Worm (Caenorhabditis elegans) whole organism, L4 larva: ENCODE measurements around the gene T06C12.11.
"Not testable (repeated sequence)": the region's sequence is repeated elsewhere in the genome, so short reads cannot be mapped to it uniquely, and the experiment has no call there.

Experiments used
- F26F4.8 ChIP-seq: fragments of 200-800 bp; sonication (Bioruptor generic); conservative IDR thresholded peaks from 2 replicates; pipeline ENCODE4 v1.3.6; 2022; ENCODE audit warnings: missing genetic modification characterization, missing compliant biosample characterization
- R02D3.7 ChIP-seq: fragments of 150-350 bp; sonication (generic microtip); optimal IDR thresholded peaks from 3 replicates; lab custom pipeline; 2014; ENCODE audit warnings: missing biosample characterization, missing genetic modification characterization
- Y75B8A.6 ChIP-seq: fragments of 200-800 bp; sonication (Bioruptor generic); IDR thresholded peaks from 2 replicates; pipeline ENCODE4 v1.3.6; 2022; ENCODE audit warnings: missing genetic modification reagents, missing genetic modification characterization, missing compliant biosample characterization
- ama-1 ChIP-seq: fragments of 150-350 bp; optimal IDR thresholded peaks from 2 replicates; lab custom pipeline; 2014; ENCODE audit warnings: inconsistent platforms, mixed read lengths
- ceh-20 ChIP-seq: fragments of 200-800 bp; sonication (Bioruptor generic); IDR thresholded peaks from 2 replicates; pipeline ENCODE4 v1.3.6; 2022; ENCODE audit warnings: missing genetic modification reagents, missing genetic modification characterization, missing compliant biosample characterization
- ceh-32 ChIP-seq: sonication (generic microtip); optimal IDR thresholded peaks from 2 replicates; lab custom pipeline; 2016; ENCODE audit warnings: mild to moderate bottlenecking, missing genetic modification characterization, missing compliant biosample characterization; ENCODE audit not compliant: poor library complexity
- ceh-62 ChIP-seq: sonication (generic microtip); optimal IDR thresholded peaks from 2 replicates; lab custom pipeline; 2017; ENCODE audit warnings: missing biosample characterization, missing genetic modification characterization
- ceh-82 ChIP-seq: sonication (generic microtip); optimal IDR thresholded peaks from 2 replicates; lab custom pipeline; 2017; ENCODE audit warnings: missing biosample characterization, missing genetic modification characterization
- ces-1 ChIP-seq: fragments of 150-350 bp; sonication (generic microtip); optimal IDR thresholded peaks from 4 replicates; lab custom pipeline; 2014; ENCODE audit warnings: missing biosample characterization, missing genetic modification reagents, missing genetic modification characterization
- daf-16 ChIP-seq, 3 experiments: sonication (generic microtip); optimal IDR thresholded peaks; 2 replicates each; lab custom pipeline; 2016 to 2017; ENCODE audit warnings: missing genetic modification characterization in 3 of 3, missing genetic modification reagents in 3 of 3, mild to moderate bottlenecking in 2 of 3, missing compliant biosample characterization in 2 of 3, missing biosample characterization in 1 of 3, moderate library complexity in 1 of 3
- dmd-6 ChIP-seq: fragments of 200-800 bp; sonication (Bioruptor generic); IDR thresholded peaks from 2 replicates; pipeline ENCODE4 v1.3.6; 2022; ENCODE audit warnings: missing genetic modification reagents, missing genetic modification characterization, missing compliant biosample characterization
- dmd-8 ChIP-seq: fragments of 200-800 bp; sonication (Bioruptor generic); IDR thresholded peaks from 2 replicates; pipeline ENCODE4 v1.3.6; 2022; ENCODE audit warnings: missing genetic modification characterization, missing compliant biosample characterization
- dve-1 ChIP-seq: sonication (generic microtip); optimal IDR thresholded peaks from 2 replicates; lab custom pipeline; 2017; ENCODE audit warnings: antibody characterized with exemption, mild to moderate bottlenecking, missing genetic modification characterization, missing compliant biosample characterization; ENCODE audit not compliant: insufficient read depth
- egl-27 ChIP-seq: sonication (generic microtip); optimal IDR thresholded peaks from 3 replicates; lab custom pipeline; 2017; ENCODE audit warnings: missing biosample characterization, missing genetic modification reagents, missing genetic modification characterization
- egl-43 ChIP-seq: fragments of 200-800 bp; sonication (Bioruptor generic); IDR thresholded peaks from 2 replicates; pipeline ENCODE4 v1.3.6; 2022; ENCODE audit warnings: missing genetic modification reagents, missing genetic modification characterization, missing compliant biosample characterization
- fkh-10 ChIP-seq: fragments of 150-350 bp; optimal IDR thresholded peaks from 2 replicates; lab custom pipeline; 2014; ENCODE audit warnings: missing biosample characterization, missing genetic modification reagents, missing genetic modification characterization
- hif-1 ChIP-seq, 2 experiments: sonication (generic microtip); optimal IDR thresholded peaks; 2 replicates each; lab custom pipeline; 2016 to 2017; ENCODE audit warnings: missing compliant biosample characterization in 2 of 2, missing genetic modification characterization in 2 of 2, missing genetic modification reagents in 2 of 2, missing genotype in 2 of 2, mild to moderate bottlenecking in 1 of 2
- hlh-11 ChIP-seq: fragments of 200-800 bp; sonication (Bioruptor generic); optimal IDR thresholded peaks from 2 replicates; lab custom pipeline; 2018; ENCODE audit warnings: mild to moderate bottlenecking, missing genetic modification characterization, missing compliant biosample characterization
- hmg-1.1 ChIP-seq: fragments of 200-800 bp; sonication (Bioruptor generic); IDR thresholded peaks from 2 replicates; pipeline ENCODE4 v1.3.6; 2022; ENCODE audit warnings: missing genetic modification reagents, missing genetic modification characterization, missing compliant biosample characterization
- lin-13 ChIP-seq: fragments of 150-350 bp; optimal IDR thresholded peaks from 2 replicates; lab custom pipeline; 2014; ENCODE audit warnings: missing biosample characterization, missing genetic modification reagents, missing genetic modification characterization
- lin-15B ChIP-seq: fragments of 150-350 bp; sonication (generic microtip); optimal IDR thresholded peaks from 3 replicates; lab custom pipeline; 2014; ENCODE audit warnings: missing biosample characterization, missing genetic modification characterization
- mdt-29 ChIP-seq: fragments of 200-800 bp; sonication (Bioruptor generic); IDR thresholded peaks from 2 replicates; pipeline ENCODE4 v1.3.6; 2022; ENCODE audit warnings: missing genetic modification reagents, missing genetic modification characterization, missing compliant biosample characterization
- mep-1 ChIP-seq: fragments of 150-350 bp; sonication (generic microtip); optimal IDR thresholded peaks from 3 replicates; lab custom pipeline; 2014; ENCODE audit warnings: missing biosample characterization, missing genetic modification characterization
- nhr-111 ChIP-seq: fragments of 200-800 bp; sonication (Bioruptor generic); optimal IDR thresholded peaks from 2 replicates; lab custom pipeline; 2018; ENCODE audit warnings: mild to moderate bottlenecking, missing genetic modification characterization, missing compliant biosample characterization
- nhr-6 ChIP-seq: fragments of 150-350 bp; optimal IDR thresholded peaks from 2 replicates; lab custom pipeline; 2014; ENCODE audit warnings: missing biosample characterization, missing genetic modification characterization
- rbr-2 ChIP-seq: sonication (generic microtip); optimal IDR thresholded peaks from 2 replicates; lab custom pipeline; 2016; ENCODE audit warnings: missing genotype, missing genetic modification characterization, missing compliant biosample characterization
- saeg-2 ChIP-seq: fragments of 200-800 bp; sonication (Bioruptor generic); IDR thresholded peaks from 2 replicates; pipeline ENCODE4 v1.3.6; 2022; ENCODE audit warnings: missing genetic modification reagents, missing genetic modification characterization, missing compliant biosample characterization
- sdz-12 ChIP-seq: fragments of 200-800 bp; sonication (Bioruptor generic); optimal IDR thresholded peaks from 2 replicates; lab custom pipeline; 2018; ENCODE audit warnings: mild to moderate bottlenecking, missing genetic modification characterization, missing compliant biosample characterization
- snpc-4 ChIP-seq: fragments of 150-350 bp; optimal IDR thresholded peaks from 2 replicates; lab custom pipeline; 2014; ENCODE audit warnings: missing biosample characterization, missing genetic modification characterization
- tag-97 ChIP-seq: fragments of 200-800 bp; sonication (Bioruptor generic); IDR thresholded peaks from 2 replicates; pipeline ENCODE4 v1.3.6; 2022; ENCODE audit warnings: missing genetic modification characterization, missing compliant biosample characterization
- unc-130 ChIP-seq: sonication (generic microtip); optimal IDR thresholded peaks from 2 replicates; lab custom pipeline; 2016; ENCODE audit warnings: missing genetic modification reagents, missing genetic modification characterization, missing compliant biosample characterization
- unc-39 ChIP-seq: sonication (generic microtip); optimal IDR thresholded peaks from 2 replicates; lab custom pipeline; 2017; ENCODE audit warnings: missing biosample characterization, missing genetic modification characterization
- unc-62 ChIP-seq, 3 experiments: fragments of 150-350 bp in 1 of 3; sonication (generic microtip); optimal IDR thresholded peaks in 2 of 3; peaks in 1 of 3; 1 replicate in 1 of 3; 2 replicates in 2 of 3; lab custom pipeline; 2014 to 2017; ENCODE audit warnings: missing biosample characterization in 3 of 3, missing genetic modification characterization in 3 of 3, missing genetic modification reagents in 3 of 3, missing genotype in 1 of 3
- vab-7 ChIP-seq: fragments of 200-800 bp; sonication (Bioruptor generic); IDR thresholded peaks from 2 replicates; pipeline ENCODE4 v1.3.6; 2022; ENCODE audit warnings: missing genetic modification reagents, missing genetic modification characterization, missing compliant biosample characterization
- zag-1 ChIP-seq: fragments of 150-350 bp; optimal IDR thresholded peaks from 2 replicates; lab custom pipeline; 2014; ENCODE audit warnings: missing biosample characterization, missing genetic modification characterization
- zip-11 ChIP-seq: fragments of 200-800 bp; sonication (Bioruptor generic); IDR thresholded peaks from 2 replicates; pipeline ENCODE4 v1.3.6; 2022; ENCODE audit warnings: missing genetic modification characterization, missing compliant biosample characterization
- zip-2 ChIP-seq: fragments of 150-350 bp; optimal IDR thresholded peaks from 2 replicates; lab custom pipeline; 2014; ENCODE audit warnings: missing biosample characterization, missing genetic modification characterization
- ztf-11 ChIP-seq: fragments of 150-350 bp; optimal IDR thresholded peaks from 2 replicates; lab custom pipeline; 2014; ENCODE audit warnings: missing biosample characterization, missing genetic modification characterization

The T06C12.11 gene

ce11 chrV:15899696-15900095 lies 6.9 kb downstream of the T06C12.11 start, which contains the start of gene T06C12.14:
Gene T06C12.14 (plus strand): TSS chrV:15899996.
- TF ChIP-seq snpc-4 (tag; lab: Kevin White, UChicago) = no peak
- peak in 1 of 2 experiments; percentile 53 for TF ChIP-seq unc-62 (GFP tag; optimal IDR thresholded peaks at IDR 0.05 in 1 of 2; lab: Kevin White, UChicago)
- TF ChIP-seq unc-62 (tag; optimal IDR thresholded peaks at IDR 0.05; lab: Kevin White, UChicago) = no peak
- TF ChIP-seq ceh-32 (tag; lab: Kevin White, UChicago) = no peak
- no peak for TF ChIP-seq unc-130 (GFP tag; lab: Kevin White, UChicago)
- TF ChIP-seq sdz-12 (GFP tag; lab: Kevin White, UChicago) = no peak
- TF ChIP-seq Y75B8A.6 (GFP tag; lab: Robert Waterston, UW) = no peak
- no peak for TF ChIP-seq ztf-11 (tag; lab: Kevin White, UChicago)

ce11 chrV:15900564-15900963 lies 7.8 kb downstream of the T06C12.11 start:
- TF ChIP-seq zip-11 (no peak), lin-13 (GFP tag; lab: Kevin White, UChicago) (no peak), hlh-11 (tag; lab: Kevin White, UChicago) (no peak), zag-1 (no peak), dmd-8 (GFP tag; lab: Robert Waterston, UW) (no peak), mdt-29 (GFP tag; lab: Robert Waterston, UW) (no peak), unc-39 (tag; lab: Kevin White, UChicago) (no peak), hif-1 (tag; optimal IDR thresholded peaks at IDR 0.05; lab: Kevin White, UChicago) (no peak), egl-43 (GFP tag; lab: Robert Waterston, UW) (no peak), fkh-10 (no peak), nhr-6 (tag; lab: Kevin White, UChicago) (no peak), dve-1 (tag; lab: Kevin White, UChicago) (no peak), ces-1 (GFP tag; lab: Kevin White, UChicago) (no peak), ceh-82 (tag; lab: Kevin White, UChicago) (no peak), F26F4.8 (GFP tag; lab: Robert Waterston, UW) (no peak)

ce11 chrV:15905530-15905929 lies 12.7 kb downstream of the T06C12.11 start, which contains the start of the genes F35E8.1 and F35E8.2:
Gene F35E8.1 (minus strand): TSS chrV:15905630.
Gene F35E8.2 (plus strand): TSS chrV:15905661.
- TF ChIP-seq dmd-6 (GFP tag; lab: Robert Waterston, UW) = 0 out of 2 replicates have a peak, but pooled peaks have one; percentile 14
- TF ChIP-seq daf-16 (GFP tag; optimal IDR thresholded peaks at IDR 0.05; lab: Kevin White, UChicago) = not testable (repeated sequence)
- TF ChIP-seq daf-16 (tag; optimal IDR thresholded peaks at IDR 0.05; lab: Kevin White, UChicago) = peak; percentile 46

DNA sequence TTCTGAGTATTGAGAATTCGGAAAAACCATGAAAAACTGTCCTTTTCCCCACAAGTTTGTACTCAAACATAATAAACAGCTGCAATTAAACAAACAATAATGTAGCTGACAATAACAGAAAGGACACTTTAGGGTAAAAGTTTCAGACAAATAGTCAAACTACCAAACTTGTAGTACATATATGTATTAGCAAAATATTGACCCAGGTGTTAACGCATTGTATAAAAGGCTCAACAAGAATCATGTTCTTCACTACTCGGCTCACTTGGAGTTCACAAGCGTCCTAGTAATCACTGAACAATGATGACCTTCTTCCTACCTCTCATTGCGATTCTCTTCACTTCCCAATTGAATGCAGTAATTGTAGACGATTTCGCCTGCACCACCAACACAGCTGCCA lies 19.1 kb downstream of the T06C12.11 start, which contains the start of gene F35E8.6:
F35E8.6 (plus strand) TSS at position 301 of the 400 bp plus-strand sequence.
- no peak for TF ChIP-seq ama-1 (lab: Kevin White, UChicago)
- TF ChIP-seq nhr-111 (GFP tag; lab: Kevin White, UChicago) = no peak
- TF ChIP-seq lin-15B = no peak
- no peak for TF ChIP-seq rbr-2
- TF ChIP-seq hmg-1.1 = no peak
- TF ChIP-seq egl-27 = no peak
- no peak for TF ChIP-seq daf-16 (GFP tag; optimal IDR thresholded peaks at IDR 0.05; lab: Kevin White, UChicago)
- no peak for TF ChIP-seq daf-16 (tag; optimal IDR thresholded peaks at IDR 0.05; lab: Kevin White, UChicago)
- TF ChIP-seq R02D3.7 (tag; lab: Kevin White, UChicago) = no peak
- no peak for TF ChIP-seq fkh-10
- TF ChIP-seq zip-2 (tag; lab: Kevin White, UChicago) = no peak
- TF ChIP-seq snpc-4 (tag; lab: Kevin White, UChicago) = no peak
- TF ChIP-seq tag-97 (GFP tag; lab: Robert Waterston, UW) = no peak
- TF ChIP-seq vab-7 = no peak
- TF ChIP-seq ceh-62 = no peak
- TF ChIP-seq nhr-6 (tag; lab: Kevin White, UChicago) = no peak
- no peak for TF ChIP-seq saeg-2
- TF ChIP-seq ceh-20 (GFP tag; lab: Robert Waterston, UW) = no peak
- TF ChIP-seq mep-1 (tag; lab: Kevin White, UChicago) = no peak
